Fruit fly (Drosophila melanogaster) whole organism, embryonic: ENCODE results near the gene Rpt4.

Experiments used
- B-H1 ChIP-seq: fragments of 200-800 bp; sonication (Bioruptor generic); IDR thresholded peaks from 3 replicates; pipeline ENCODE4 v1.3.6; 2022; ENCODE audit warnings: missing biosample characterization, missing genetic modification characterization
- CG11723 ChIP-seq: fragments of 200-800 bp; sonication (Bioruptor generic); optimal IDR thresholded peaks from 2 replicates; lab custom pipeline; 2017; ENCODE audit warnings: missing biosample characterization, mild to moderate bottlenecking, missing genetic modification characterization
- CG18476 ChIP-seq: fragments of 200-800 bp; sonication (Bioruptor generic); optimal IDR thresholded peaks from 2 replicates; lab custom pipeline; 2016; ENCODE audit warnings: missing biosample characterization, mild to moderate bottlenecking, missing genetic modification characterization
- CG18599 ChIP-seq: fragments of 200-800 bp; sonication (Bioruptor generic); optimal IDR thresholded peaks from 3 replicates; lab custom pipeline; 2017; ENCODE audit warnings: missing biosample characterization, missing genetic modification characterization, mild to moderate bottlenecking, moderate library complexity, missing genetic modification reagents
- CG2129 ChIP-seq: fragments of 200-800 bp; sonication (Bioruptor generic); IDR thresholded peaks from 2 replicates; pipeline ENCODE4 v1.3.6; 2022; ENCODE audit warnings: missing biosample characterization, missing genetic modification characterization; ENCODE audit not compliant: partially characterized antibody
- CG2875 ChIP-seq: fragments of 200-800 bp; sonication (Bioruptor generic); optimal IDR thresholded peaks from 2 replicates; lab custom pipeline; 2017; ENCODE audit warnings: missing biosample characterization, mild to moderate bottlenecking, missing genetic modification characterization, missing genetic modification reagents
- CG30020 ChIP-seq: fragments of 200-800 bp; optimal IDR thresholded peaks from 2 replicates; lab custom pipeline; 2019; ENCODE audit warnings: missing biosample characterization, mild to moderate bottlenecking, missing genetic modification characterization, moderate library complexity
- CG4617 ChIP-seq: fragments of 200-800 bp; sonication (Bioruptor generic); optimal IDR thresholded peaks from 3 replicates; lab custom pipeline; 2016; ENCODE audit warnings: missing biosample characterization, missing genetic modification characterization, borderline replicate concordance
- CG6654 ChIP-seq: fragments of 200-800 bp; sonication (Bioruptor generic); optimal IDR thresholded peaks from 2 replicates; lab custom pipeline; 2017; ENCODE audit warnings: missing biosample characterization, mild to moderate bottlenecking, missing genetic modification characterization
- CG7271 ChIP-seq: fragments of 200-800 bp; sonication (Bioruptor generic); optimal IDR thresholded peaks from 2 replicates; lab custom pipeline; 2018; ENCODE audit warnings: missing biosample characterization, mild to moderate bottlenecking, missing genetic modification characterization, moderate library complexity
- CG7928 ChIP-seq: fragments of 200-800 bp; sonication (Bioruptor generic); optimal IDR thresholded peaks from 2 replicates; lab custom pipeline; 2017; ENCODE audit warnings: missing biosample characterization, mild to moderate bottlenecking, missing genetic modification characterization
- CG8281 ChIP-seq: fragments of 200-800 bp; sonication (Bioruptor generic); optimal IDR thresholded peaks from 2 replicates; lab custom pipeline; 2018; ENCODE audit warnings: missing biosample characterization, mild to moderate bottlenecking, missing genetic modification characterization, moderate library complexity
- CG8359 ChIP-seq: fragments of 200-800 bp; sonication (Bioruptor generic); optimal IDR thresholded peaks from 2 replicates; lab custom pipeline; 2017; ENCODE audit warnings: missing biosample characterization, mild to moderate bottlenecking, missing genetic modification characterization, borderline replicate concordance
- CG8388 ChIP-seq: fragments of 200-800 bp; sonication (Bioruptor generic); optimal IDR thresholded peaks from 2 replicates; lab custom pipeline; 2019; ENCODE audit warnings: missing biosample characterization, mild to moderate bottlenecking, missing genetic modification characterization, moderate library complexity
- CG9797 ChIP-seq: fragments of 200-800 bp; sonication (Bioruptor generic); optimal IDR thresholded peaks from 3 replicates; lab custom pipeline; 2018; ENCODE audit warnings: missing biosample characterization, mild to moderate bottlenecking, missing genetic modification characterization
- Fer1 ChIP-seq: fragments of 200-800 bp; sonication (Bioruptor generic); optimal IDR thresholded peaks from 2 replicates; lab custom pipeline; 2017; ENCODE audit warnings: missing biosample characterization, mild to moderate bottlenecking, missing genetic modification characterization
- HLH4C ChIP-seq: fragments of 200-800 bp; sonication (Bioruptor generic); IDR thresholded peaks from 3 replicates; pipeline ENCODE4 v1.3.6; 2022; ENCODE audit warnings: missing biosample characterization, missing genetic modification characterization; ENCODE audit not compliant: partially characterized antibody
- Jarid2 ChIP-seq: fragments of 200-800 bp; sonication (Bioruptor generic); optimal IDR thresholded peaks from 3 replicates; lab custom pipeline; 2017; ENCODE audit warnings: mild to moderate bottlenecking, missing biosample characterization, missing genetic modification reagents, missing genetic modification characterization
- NC2α ChIP-seq: fragments of 200-800 bp; sonication (Bioruptor generic); optimal IDR thresholded peaks from 2 replicates; lab custom pipeline; 2016; ENCODE audit warnings: missing biosample characterization, missing genetic modification characterization
- NC2β ChIP-seq: fragments of 200-800 bp; sonication (Bioruptor generic); optimal IDR thresholded peaks from 2 replicates; lab custom pipeline; 2016; ENCODE audit warnings: missing biosample characterization, missing genetic modification characterization
- Sox100B ChIP-seq: fragments of 200-800 bp; sonication (Bioruptor generic); optimal IDR thresholded peaks from 3 replicates; lab custom pipeline; 2018; ENCODE audit warnings: missing biosample characterization, mild to moderate bottlenecking, missing genetic modification characterization
- Taf1 ChIP-seq: fragments of 200-800 bp; sonication (Bioruptor generic); IDR thresholded peaks from 2 replicates; pipeline ENCODE4 v1.3.6; 2022; ENCODE audit warnings: missing biosample characterization, missing genetic modification characterization
- cad ChIP-seq: fragments of >200 bp; optimal IDR thresholded peaks from 2 replicates; lab custom pipeline; 2017; ENCODE audit warnings: missing biosample characterization, missing genetic modification characterization
- chif ChIP-seq, 2 experiments: fragments of 200-800 bp; sonication (Bioruptor generic); optimal IDR thresholded peaks; 3 replicates each; lab custom pipeline; 2016; ENCODE audit warnings: missing biosample characterization in 2 of 2, missing genetic modification characterization in 2 of 2
- chinmo ChIP-seq: fragments of 200-800 bp; sonication (Bioruptor generic); IDR thresholded peaks from 4 replicates; pipeline ENCODE4 v1.3.6; 2022; ENCODE audit warnings: missing biosample characterization, missing genetic modification characterization; ENCODE audit not compliant: partially characterized antibody
- crp ChIP-seq, 2 experiments: fragments of 200-800 bp; sonication (Bioruptor generic); optimal IDR thresholded peaks; 2 replicates in 1 of 2; 3 replicates in 1 of 2; lab custom pipeline; 2017; ENCODE audit warnings: missing biosample characterization in 2 of 2, missing genetic modification characterization in 2 of 2, mild to moderate bottlenecking in 1 of 2, moderate library complexity in 1 of 2
- da ChIP-seq: fragments of 200-800 bp; sonication (Bioruptor generic); optimal IDR thresholded peaks from 2 replicates; lab custom pipeline; 2016; ENCODE audit warnings: missing biosample characterization, missing genetic modification characterization
- dati ChIP-seq: fragments of 200-800 bp; sonication (Bioruptor generic); IDR thresholded peaks from 2 replicates; pipeline ENCODE4 v1.3.6; 2022; ENCODE audit warnings: missing biosample characterization, missing genetic modification characterization
- ewg ChIP-seq: fragments of 200-800 bp; sonication (Bioruptor generic); optimal IDR thresholded peaks from 3 replicates; lab custom pipeline; 2017; ENCODE audit warnings: mild to moderate bottlenecking, missing biosample characterization, missing genetic modification reagents, missing genetic modification characterization
- exex ChIP-seq: fragments of 200-800 bp; sonication (Bioruptor generic); optimal IDR thresholded peaks from 4 replicates; lab custom pipeline; 2018; ENCODE audit warnings: missing biosample characterization, mild to moderate bottlenecking, missing genetic modification characterization, moderate library complexity
- ftz-f1 ChIP-seq: fragments of 200-800 bp; sonication (Bioruptor generic); optimal IDR thresholded peaks from 2 replicates; lab custom pipeline; 2016; ENCODE audit warnings: missing biosample characterization, missing genetic modification characterization
- fu2 ChIP-seq: fragments of 200-800 bp; sonication (Bioruptor generic); optimal IDR thresholded peaks from 2 replicates; lab custom pipeline; 2016; ENCODE audit warnings: missing biosample characterization, missing genetic modification characterization
- hkb ChIP-seq, 2 experiments: fragments of 200-800 bp in 1 of 2; fragments of >200 bp in 1 of 2; sonication (Bioruptor generic) in 1 of 2; IDR thresholded peaks in 1 of 2; optimal IDR thresholded peaks in 1 of 2; 2 replicates each; pipeline versions ENCODE4 v1.3.6 to Lab custom; 2017 to 2022; ENCODE audit warnings: missing biosample characterization in 1 of 2, missing genetic modification characterization in 1 of 2
- hth ChIP-seq: fragments of >200 bp; optimal IDR thresholded peaks from 2 replicates; lab custom pipeline; 2017; ENCODE audit warnings: inconsistent platforms
- insv ChIP-seq, 2 experiments: fragments of 200-800 bp; sonication (Bioruptor generic); optimal IDR thresholded peaks; 3 replicates each; lab custom pipeline; 2016 to 2018; ENCODE audit warnings: missing biosample characterization in 2 of 2, missing genetic modification characterization in 2 of 2
- klu ChIP-seq: fragments of 200-800 bp; sonication (Bioruptor generic); IDR thresholded peaks from 2 replicates; pipeline ENCODE4 v1.3.6; 2022; ENCODE audit warnings: missing biosample characterization, missing genetic modification characterization
- mam ChIP-seq: fragments of 200-800 bp; sonication (Bioruptor generic); optimal IDR thresholded peaks from 3 replicates; lab custom pipeline; 2016; ENCODE audit warnings: missing biosample characterization, missing genetic modification characterization
- odd ChIP-seq: fragments of 200-800 bp; sonication (Bioruptor generic); optimal IDR thresholded peaks from 2 replicates; lab custom pipeline; 2017; ENCODE audit warnings: missing biosample characterization, mild to moderate bottlenecking, missing genetic modification characterization
- pita ChIP-seq: fragments of 200-800 bp; sonication (Bioruptor generic); optimal IDR thresholded peaks from 2 replicates; lab custom pipeline; 2017; ENCODE audit warnings: missing biosample characterization, mild to moderate bottlenecking, missing genetic modification characterization
- prd ChIP-seq, 3 experiments: fragments of >200 bp in 2 of 3; fragments of 200-800 bp in 1 of 3; sonication (Bioruptor generic) in 1 of 3; optimal IDR thresholded peaks in 2 of 3; IDR thresholded peaks in 1 of 3; 2 replicates in 2 of 3; 3 replicates in 1 of 3; pipeline versions ENCODE4 v1.3.6 to Lab custom; 2017 to 2022; ENCODE audit warnings: missing biosample characterization in 1 of 3, missing genetic modification characterization in 1 of 3
- pros ChIP-seq: fragments of 200-800 bp; sonication (Bioruptor generic); optimal IDR thresholded peaks from 3 replicates; lab custom pipeline; 2019; ENCODE audit warnings: missing biosample characterization, mild to moderate bottlenecking, missing genetic modification characterization, moderate library complexity
- psq ChIP-seq: fragments of 200-800 bp; sonication (Bioruptor generic); optimal IDR thresholded peaks from 2 replicates; lab custom pipeline; 2017; ENCODE audit warnings: missing biosample characterization, missing genetic modification characterization
- schlank ChIP-seq: fragments of 200-800 bp; sonication (Bioruptor generic); optimal IDR thresholded peaks from 2 replicates; lab custom pipeline; 2018; ENCODE audit warnings: missing biosample characterization, mild to moderate bottlenecking, missing genetic modification characterization
- slbo ChIP-seq: fragments of 200-800 bp; sonication (Bioruptor generic); IDR thresholded peaks from 2 replicates; pipeline ENCODE4 v1.3.6; 2022; ENCODE audit warnings: missing biosample characterization, missing genetic modification characterization
- sr ChIP-seq: fragments of 200-800 bp; sonication (Bioruptor generic); IDR thresholded peaks from 3 replicates; pipeline ENCODE4 v1.3.6; 2022; ENCODE audit warnings: missing biosample characterization, missing genetic modification characterization
- ssp ChIP-seq: fragments of 200-800 bp; sonication (Bioruptor generic); IDR thresholded peaks from 2 replicates; pipeline ENCODE4 v1.3.6; 2022; ENCODE audit warnings: missing biosample characterization, missing genetic modification characterization
- wor ChIP-seq: fragments of 200-800 bp; sonication (Bioruptor generic); IDR thresholded peaks from 2 replicates; pipeline ENCODE4 v1.3.6; 2022; ENCODE audit warnings: missing biosample characterization, missing genetic modification characterization
- zen2 ChIP-seq: fragments of 200-800 bp; sonication (Bioruptor generic); IDR thresholded peaks from 3 replicates; pipeline ENCODE4 v1.3.6; 2022; ENCODE audit warnings: missing biosample characterization, missing genetic modification characterization; ENCODE audit not compliant: partially characterized antibody
- zfh2 ChIP-seq: fragments of 200-800 bp; sonication (Bioruptor generic); optimal IDR thresholded peaks from 2 replicates; lab custom pipeline; 2016; ENCODE audit warnings: missing biosample characterization, missing genetic modification characterization

Gene Rpt4

DNA sequence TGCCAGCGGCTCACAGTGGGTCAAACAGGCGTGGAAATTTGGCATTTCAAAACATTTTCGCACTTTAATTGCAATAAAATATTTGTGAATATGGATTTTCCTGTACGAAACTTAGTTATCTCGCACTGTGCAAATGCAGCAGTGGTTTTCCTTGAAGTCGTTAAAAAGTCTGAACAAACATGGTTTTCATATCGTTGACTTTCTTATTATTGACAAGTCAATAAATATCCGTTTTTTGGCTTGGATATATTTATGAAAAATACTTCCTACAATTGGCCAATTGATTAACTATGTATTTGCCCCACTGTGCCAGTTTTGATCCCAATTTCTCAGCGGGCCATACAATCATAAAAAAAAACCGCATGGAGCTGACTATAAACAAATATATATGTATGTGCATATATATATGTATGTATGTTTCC is 25.6 kb downstream of the Rpt4 start (continued):
- TF ChIP-seq schlank (tag; lab: Kevin White, UChicago) (peak; percentile 92), pita (GFP tag; lab: Kevin White, UChicago) (no peak), da (GFP tag; lab: Kevin White, UChicago) (peak; percentile 89), hth (lab: Kevin White, UChicago) (no peak), NC2α (GFP tag; lab: Kevin White, UChicago) (peak; percentile 92), CG8388 (GFP tag; lab: Kevin White, UChicago) (peak; percentile 96), CG8359 (peak; percentile 87), CG2129 (GFP tag; lab: Robert Waterston, UW) (no peak), CG8281 (tag; lab: Kevin White, UChicago) (peak; percentile 82), dati (GFP tag; lab: Robert Waterston, UW) (peak; percentile 83), pros (GFP tag; lab: Kevin White, UChicago) (no peak), mam (GFP tag; lab: Kevin White, UChicago) (peak; percentile 94), Jarid2 (GFP tag; lab: Kevin White, UChicago) (peak; percentile 85), CG11723 (GFP tag; lab: Kevin White, UChicago) (peak; percentile 94), klu (GFP tag; lab: Robert Waterston, UW) (peak; percentile 84), Fer1 (GFP tag; lab: Kevin White, UChicago) (peak; percentile 94), odd (peak; percentile 95), Taf1 (peak; percentile 69), CG4617 (GFP tag; lab: Kevin White, UChicago) (peak; percentile 87), ewg (GFP tag; lab: Kevin White, UChicago) (peak; percentile 95), Sox100B (GFP tag; lab: Kevin White, UChicago) (peak; percentile 99), sr (GFP tag; lab: Robert Waterston, UW) (peak; percentile 81), HLH4C (GFP tag; lab: Robert Waterston, UW) (no peak; the same call in 2 of the 3 replicates), CG9797 (GFP tag; lab: Kevin White, UChicago) (peak; percentile 35), CG30020 (peak; percentile 76), CG18599 (peak; percentile 94), B-H1 (GFP tag; lab: Robert Waterston, UW) (peak; percentile 93), fu2 (GFP tag; lab: Kevin White, UChicago) (peak; percentile 91), CG7928 (GFP tag; lab: Kevin White, UChicago) (peak; percentile 66), NC2β (GFP tag; lab: Kevin White, UChicago) (peak; percentile 96), crp (GFP tag; optimal IDR thresholded peaks at IDR 0.05; lab: Kevin White, UChicago) (peak in 1 of 2 experiments; percentile 67), chif (GFP tag; optimal IDR thresholded peaks at IDR 0.05; lab: Kevin White, UChicago) (peak; percentile 96), zfh2 (GFP tag; lab: Kevin White, UChicago) (peak; percentile 89), prd (optimal IDR thresholded peaks at IDR 0.05; lab: Kevin White, UChicago) (no peak), prd (GFP tag; IDR thresholded peaks at IDR 0.05; lab: Robert Waterston, UW) (peak; percentile 94), CG2875 (peak; percentile 97), psq (GFP tag; lab: Kevin White, UChicago) (peak; percentile 79), CG7271 (tag; lab: Kevin White, UChicago) (peak; percentile 57), zen2 (no peak), chinmo (no peak), exex (tag; lab: Kevin White, UChicago) (peak; percentile 67), hkb (optimal IDR thresholded peaks at IDR 0.05; lab: Kevin White, UChicago) (no peak), hkb (GFP tag; IDR thresholded peaks at IDR 0.05; lab: Robert Waterston, UW) (peak; percentile 97), insv (GFP tag; optimal IDR thresholded peaks at IDR 0.05; lab: Kevin White, UChicago) (peak; percentile 17 to 67), cad (no peak), ssp (GFP tag; lab: Robert Waterston, UW) (peak; percentile 84), CG6654 (GFP tag; lab: Kevin White, UChicago) (peak; percentile 86), wor (GFP tag; lab: Robert Waterston, UW) (peak; percentile 96), ftz-f1 (GFP tag; lab: Kevin White, UChicago) (no peak), CG18476 (GFP tag; lab: Kevin White, UChicago) (peak; percentile 95), slbo (peak; percentile 93)
